Worm (Caenorhabditis elegans) whole organism, L3 larva: Measurements from ENCODE around the gene col-131.

Experiments
- ZK546.5 ChIP-seq: sonication (generic microtip); optimal IDR thresholded peaks from 2 replicates; lab custom pipeline; 2017; ENCODE audit warnings: missing biosample characterization, missing genetic modification characterization
- ceh-16 ChIP-seq: sonication (generic microtip); optimal IDR thresholded peaks from 2 replicates; lab custom pipeline; 2017; ENCODE audit warnings: missing biosample characterization, missing genetic modification characterization
- ceh-82 ChIP-seq: fragments of 150-350 bp; optimal IDR thresholded peaks from 2 replicates; lab custom pipeline; 2014; ENCODE audit warnings: missing biosample characterization, missing genetic modification characterization
- ceh-9 ChIP-seq: sonication (generic microtip); optimal IDR thresholded peaks from 2 replicates; lab custom pipeline; 2018; ENCODE audit warnings: missing biosample characterization, missing genetic modification characterization
- egl-27 ChIP-seq: sonication (generic microtip); optimal IDR thresholded peaks from 4 replicates; lab custom pipeline; 2017; ENCODE audit warnings: missing biosample characterization, missing genetic modification reagents, missing genetic modification characterization
- egl-5 ChIP-seq: fragments of 150-350 bp; optimal IDR thresholded peaks from 2 replicates; lab custom pipeline; 2017; ENCODE audit warnings: missing biosample characterization, missing genetic modification reagents, missing genetic modification characterization, inconsistent platforms
- elt-1 ChIP-seq: fragments of 150-350 bp; optimal IDR thresholded peaks from 2 replicates; lab custom pipeline; 2014; ENCODE audit warnings: missing biosample characterization, missing genetic modification characterization
- elt-3 ChIP-seq, 3 experiments: fragments of 150-350 bp in 1 of 3; sonication (generic microtip) in 2 of 3; optimal IDR thresholded peaks; 2 replicates in 2 of 3; 4 replicates in 1 of 3; lab custom pipeline; 2014 to 2017; ENCODE audit warnings: missing biosample characterization in 3 of 3, missing genetic modification characterization in 3 of 3
- eor-1 ChIP-seq, 2 experiments: fragments of 150-350 bp; optimal IDR thresholded peaks; 2 replicates each; lab custom pipeline; 2014 to 2018; ENCODE audit warnings: missing biosample characterization in 2 of 2, missing genetic modification characterization in 2 of 2
- fkh-10 ChIP-seq: sonication (generic microtip); optimal IDR thresholded peaks from 2 replicates; lab custom pipeline; 2017; ENCODE audit warnings: missing biosample characterization, missing genetic modification reagents, missing genetic modification characterization
- fkh-2 ChIP-seq: fragments of 150-350 bp; optimal IDR thresholded peaks from 2 replicates; lab custom pipeline; 2014; ENCODE audit warnings: missing biosample characterization, missing genetic modification reagents, missing genetic modification characterization
- hmg-11 ChIP-seq: sonication (generic microtip); optimal IDR thresholded peaks from 2 replicates; lab custom pipeline; 2016; ENCODE audit warnings: missing genetic modification characterization, missing compliant biosample characterization
- jun-1 ChIP-seq: fragments of 150-350 bp; optimal IDR thresholded peaks from 2 replicates; lab custom pipeline; 2014; ENCODE audit warnings: missing biosample characterization, missing genetic modification reagents, missing genetic modification characterization
- lin-15B ChIP-seq: fragments of 150-350 bp; optimal IDR thresholded peaks from 2 replicates; lab custom pipeline; 2014; ENCODE audit warnings: missing biosample characterization, missing genetic modification characterization
- lsy-12 ChIP-seq: sonication (generic microtip); optimal IDR thresholded peaks from 2 replicates; lab custom pipeline; 2016; ENCODE audit warnings: mild to moderate bottlenecking, missing genetic modification characterization, missing compliant biosample characterization
- mdl-1 ChIP-seq: fragments of 150-350 bp; optimal IDR thresholded peaks from 2 replicates; lab custom pipeline; 2014; ENCODE audit warnings: missing biosample characterization, missing genetic modification characterization
- mml-1 ChIP-seq: fragments of 150-350 bp; sonication (generic microtip); optimal IDR thresholded peaks from 3 replicates; lab custom pipeline; 2014; ENCODE audit warnings: missing biosample characterization, missing genetic modification characterization
- nfya-1 ChIP-seq: sonication (generic microtip); optimal IDR thresholded peaks from 2 replicates; lab custom pipeline; 2017; ENCODE audit warnings: missing genetic modification characterization, mild to moderate bottlenecking, missing compliant biosample characterization, antibody characterized with exemption, moderate library complexity; ENCODE audit not compliant: insufficient read depth
- nhr-11 ChIP-seq: fragments of 150-350 bp; optimal IDR thresholded peaks from 2 replicates; lab custom pipeline; 2014; ENCODE audit warnings: missing biosample characterization, missing genetic modification characterization
- nhr-12 ChIP-seq: fragments of 150-350 bp; optimal IDR thresholded peaks from 2 replicates; lab custom pipeline; 2014; ENCODE audit warnings: missing biosample characterization, missing genetic modification characterization
- nhr-23 ChIP-seq: fragments of 150-350 bp; optimal IDR thresholded peaks from 2 replicates; lab custom pipeline; 2014; ENCODE audit warnings: missing biosample characterization, missing genetic modification reagents, missing genetic modification characterization
- nhr-25 ChIP-seq: sonication (generic microtip); optimal IDR thresholded peaks from 2 replicates; lab custom pipeline; 2017; ENCODE audit warnings: missing biosample characterization, missing genetic modification characterization
- nhr-43 ChIP-seq: sonication (generic microtip); optimal IDR thresholded peaks from 2 replicates; lab custom pipeline; 2016; ENCODE audit warnings: mild to moderate bottlenecking, missing genetic modification characterization, missing compliant biosample characterization; ENCODE audit not compliant: poor library complexity, severe bottlenecking
- nhr-67 ChIP-seq: fragments of 150-350 bp; optimal IDR thresholded peaks from 2 replicates; lab custom pipeline; 2014; ENCODE audit warnings: missing biosample characterization, missing genetic modification characterization
- nhr-77 ChIP-seq: fragments of 150-350 bp; optimal IDR thresholded peaks from 2 replicates; lab custom pipeline; 2014; ENCODE audit warnings: missing biosample characterization, missing genetic modification characterization
- pha-4 ChIP-seq: fragments of 150-350 bp; optimal IDR thresholded peaks from 2 replicates; lab custom pipeline; 2014; ENCODE audit warnings: missing biosample characterization, missing genetic modification reagents, missing genetic modification characterization
- skn-1 ChIP-seq: fragments of 150-350 bp; optimal IDR thresholded peaks from 2 replicates; lab custom pipeline; 2014; ENCODE audit warnings: missing biosample characterization, missing genetic modification characterization
- tbx-2 ChIP-seq: sonication (generic microtip); optimal IDR thresholded peaks from 2 replicates; lab custom pipeline; 2016; ENCODE audit warnings: mild to moderate bottlenecking, missing genetic modification characterization, missing compliant biosample characterization
- unc-39 ChIP-seq: sonication (generic microtip); optimal IDR thresholded peaks from 4 replicates; lab custom pipeline; 2017; ENCODE audit warnings: missing biosample characterization, missing genetic modification characterization
- unc-62 ChIP-seq: fragments of 150-350 bp; sonication (generic microtip); optimal IDR thresholded peaks from 4 replicates; lab custom pipeline; 2014; ENCODE audit warnings: missing biosample characterization, missing genetic modification reagents, missing genetic modification characterization
- zag-1 ChIP-seq: fragments of 150-350 bp; optimal IDR thresholded peaks from 2 replicates; lab custom pipeline; 2014; ENCODE audit warnings: missing biosample characterization, missing genetic modification characterization
- ztf-4 ChIP-seq: fragments of 150-350 bp; optimal IDR thresholded peaks from 2 replicates; lab custom pipeline; 2014; ENCODE audit warnings: missing biosample characterization, missing genetic modification characterization

The col-131 gene

DNA sequence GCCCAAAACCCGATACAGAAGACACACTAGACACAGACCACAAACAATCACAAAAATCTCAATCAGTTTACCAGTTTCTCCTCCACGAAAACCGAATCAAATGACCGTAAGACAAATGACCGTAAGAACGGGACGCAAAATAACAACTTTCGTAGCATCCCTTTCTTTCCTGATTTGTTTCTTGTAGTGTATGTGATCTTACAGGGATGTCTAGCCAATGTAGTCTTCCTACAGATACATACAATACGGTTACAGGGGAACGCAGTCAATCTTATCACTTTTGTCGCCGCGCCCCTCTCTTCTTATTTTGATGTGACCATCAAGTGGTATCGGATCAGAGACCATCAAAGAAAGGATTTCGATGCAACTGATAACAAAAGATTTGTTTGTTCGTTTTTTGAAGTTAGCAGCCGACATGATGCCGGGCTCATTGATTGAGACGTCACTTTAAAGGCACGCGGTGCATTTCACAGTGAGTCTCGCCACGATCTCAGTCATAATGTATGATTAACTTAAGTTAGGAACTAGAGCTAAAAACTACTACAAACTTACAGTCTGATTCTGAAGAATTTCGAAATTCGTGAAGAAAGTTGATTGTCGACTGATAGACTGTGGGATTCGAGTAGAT is 8.6 kb upstream of the col-131 start:
- TF ChIP-seq nhr-23 (tag; lab: Kevin White, UChicago) (peak; percentile 51), elt-3 (tag; optimal IDR thresholded peaks at IDR 0.05; lab: Kevin White, UChicago) (peak in 2 of 3 experiments; percentile 43 to 47), nhr-43 (tag; lab: Kevin White, UChicago) (peak; percentile 63), ZK546.5 (no peak), nhr-25 (tag; lab: Kevin White, UChicago) (peak; percentile 17), ceh-82 (tag; lab: Kevin White, UChicago) (no peak), mdl-1 (no peak), pha-4 (no peak)

DNA sequence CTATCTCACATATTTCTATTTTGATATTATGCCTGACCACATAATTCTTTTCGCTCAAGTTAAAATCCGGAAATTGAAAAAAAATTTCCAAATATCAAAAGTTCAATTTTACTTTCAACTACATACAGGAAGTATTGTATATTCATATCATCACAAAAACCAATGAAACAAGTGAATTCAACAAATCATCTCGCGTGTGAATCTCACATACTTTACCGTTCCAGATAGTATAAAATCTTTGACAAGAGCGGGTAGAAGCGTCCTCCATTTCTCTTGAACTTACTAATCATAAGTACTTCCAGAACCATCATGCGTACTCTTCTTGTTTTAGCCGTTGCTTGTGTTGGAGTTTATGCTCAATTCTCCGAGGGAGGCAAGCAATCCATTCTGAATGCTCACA is 4.3 kb upstream of the col-131 start, which contains the start of gene scl-8:
Gene scl-8, plus strand, starts transcription at position 301 of the 400 bp plus-strand sequence.
- TF ChIP-seq hmg-11 (tag; lab: Kevin White, UChicago), result no peak
- no peak for TF ChIP-seq egl-27 (tag; lab: Kevin White, UChicago)
- no peak for TF ChIP-seq nhr-77
- no peak for TF ChIP-seq skn-1 (tag; lab: Kevin White, UChicago)
- no peak for TF ChIP-seq ceh-9 (tag; lab: Kevin White, UChicago)
- no peak for TF ChIP-seq nhr-25 (tag; lab: Kevin White, UChicago)
- TF ChIP-seq pha-4, result no peak
- no peak for TF ChIP-seq nhr-11
- TF ChIP-seq ztf-4 (tag; lab: Kevin White, UChicago), result no peak
- no peak for TF ChIP-seq ceh-16
- no peak for TF ChIP-seq tbx-2 (tag; lab: Kevin White, UChicago)
- no peak for TF ChIP-seq nhr-23 (tag; lab: Kevin White, UChicago)
- no peak for TF ChIP-seq ceh-82 (tag; lab: Kevin White, UChicago)
- TF ChIP-seq eor-1 (tag; optimal IDR thresholded peaks at IDR 0.05; lab: Kevin White, UChicago), result no peak
- TF ChIP-seq zag-1 (tag; lab: Kevin White, UChicago), result no peak
- no peak for TF ChIP-seq fkh-10 (GFP tag; lab: Kevin White, UChicago)
- TF ChIP-seq nhr-43 (tag; lab: Kevin White, UChicago), result no peak
- TF ChIP-seq mml-1 (tag; lab: Kevin White, UChicago), result no peak
- no peak for TF ChIP-seq lsy-12 (tag; lab: Kevin White, UChicago)

DNA sequence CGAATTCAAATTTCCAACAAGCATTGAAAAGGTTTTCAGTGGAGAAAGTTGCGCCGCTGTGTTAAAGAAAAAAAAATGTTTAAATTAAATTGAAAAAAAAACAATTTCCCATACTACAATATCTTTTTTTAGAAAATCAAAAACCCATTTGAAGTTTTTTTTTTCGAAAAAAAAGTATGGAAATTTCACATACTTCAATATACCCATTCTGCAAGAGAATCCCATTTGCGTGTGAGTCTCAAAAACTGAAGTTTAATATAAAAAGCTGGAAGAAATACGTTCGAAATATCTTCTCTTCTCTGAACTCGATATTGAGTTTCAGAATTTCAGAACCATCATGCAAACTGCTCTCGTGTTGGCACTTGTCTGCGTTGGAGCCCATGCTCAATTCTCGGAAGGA is 3.0 kb upstream of the col-131 start, which contains the start of gene scl-7:
Gene scl-7, plus strand, starts transcription at position 301 of the 400 bp plus-strand sequence.
- TF ChIP-seq pha-4 (no peak), nhr-67 (tag; lab: Kevin White, UChicago) (no peak), ceh-16 (no peak), ZK546.5 (no peak), jun-1 (tag; lab: Kevin White, UChicago) (no peak), elt-3 (tag; optimal IDR thresholded peaks at IDR 0.05; lab: Kevin White, UChicago) (no peak), lin-15B (tag; lab: Kevin White, UChicago) (no peak), egl-27 (tag; lab: Kevin White, UChicago) (no peak), unc-62 (GFP tag; lab: Kevin White, UChicago) (no peak), ztf-4 (tag; lab: Kevin White, UChicago) (no peak), ceh-82 (tag; lab: Kevin White, UChicago) (no peak), hmg-11 (tag; lab: Kevin White, UChicago) (no peak), unc-39 (no peak), eor-1 (tag; optimal IDR thresholded peaks at IDR 0.05; lab: Kevin White, UChicago) (no peak), lsy-12 (tag; lab: Kevin White, UChicago) (no peak), nhr-11 (no peak), fkh-2 (tag; lab: Kevin White, UChicago) (no peak), nhr-25 (tag; lab: Kevin White, UChicago) (no peak), nfya-1 (tag; lab: Kevin White, UChicago) (no peak)

DNA sequence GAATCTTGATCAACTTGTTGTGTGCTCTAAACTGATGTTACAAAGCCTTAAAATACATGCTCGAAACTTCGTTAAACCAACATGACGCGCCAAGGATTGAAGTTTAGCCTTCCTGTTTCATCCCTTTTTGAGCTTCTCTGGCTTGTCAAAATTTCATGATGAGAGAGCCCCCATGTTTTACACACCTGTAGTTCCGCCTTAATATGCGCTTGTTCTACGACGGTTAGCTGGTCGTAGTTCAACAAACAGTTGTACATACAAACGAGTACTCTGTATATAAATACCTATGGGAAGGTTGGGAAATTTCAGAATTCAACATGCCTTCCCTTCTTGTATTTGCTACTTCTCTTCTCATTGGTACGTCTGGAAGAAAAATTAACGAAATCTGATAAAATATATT is 1.4 kb upstream of the col-131 start, which contains the start of gene scl-6:
Gene scl-6, plus strand, starts transcription at position 301 of the 400 bp plus-strand sequence.
- TF ChIP-seq egl-5 (no peak), elt-1 (tag; lab: Kevin White, UChicago) (no peak), unc-62 (GFP tag; lab: Kevin White, UChicago) (no peak), nhr-12 (tag; lab: Kevin White, UChicago) (no peak), nfya-1 (tag; lab: Kevin White, UChicago) (no peak), hmg-11 (tag; lab: Kevin White, UChicago) (no peak)
